Fruit fly (Drosophila melanogaster) whole organism, embryonic: ENCODE data around the gene CG31268.

Experiments used
- Asciz ChIP-seq: fragments of 200-800 bp; sonication (Bioruptor generic); optimal IDR thresholded peaks from 2 replicates; lab custom pipeline; 2017; ENCODE audit warnings: missing biosample characterization, mild to moderate bottlenecking, missing genetic modification characterization, missing genetic modification reagents
- Awh ChIP-seq: fragments of 200-800 bp; sonication (Bioruptor generic); IDR thresholded peaks from 2 replicates; pipeline ENCODE4, ENCODE4 v1.3.6; 2022; ENCODE audit warnings: missing biosample characterization, missing genetic modification characterization
- CG10209 ChIP-seq: fragments of 200-800 bp; sonication (Bioruptor generic); optimal IDR thresholded peaks from 3 replicates; lab custom pipeline; 2017; ENCODE audit warnings: missing biosample characterization, mild to moderate bottlenecking, missing genetic modification characterization, missing genetic modification reagents
- CG10654 ChIP-seq: fragments of 200-800 bp; sonication (Bioruptor generic); optimal IDR thresholded peaks from 2 replicates; lab custom pipeline; 2016; ENCODE audit warnings: missing biosample characterization, missing genetic modification characterization
- CG11456 ChIP-seq: fragments of 200-800 bp; sonication (Bioruptor generic); IDR thresholded peaks from 3 replicates; pipeline ENCODE4 v1.3.6; 2022; ENCODE audit warnings: missing biosample characterization, missing genetic modification characterization
- CG11695 ChIP-seq: fragments of 200-800 bp; sonication (Bioruptor generic); IDR thresholded peaks from 3 replicates; pipeline ENCODE4 v1.3.6; 2022; ENCODE audit warnings: missing biosample characterization, missing genetic modification characterization
- CG11723 ChIP-seq: fragments of 200-800 bp; sonication (Bioruptor generic); optimal IDR thresholded peaks from 2 replicates; lab custom pipeline; 2017; ENCODE audit warnings: missing biosample characterization, mild to moderate bottlenecking, missing genetic modification characterization
- CG1233 ChIP-seq: fragments of 200-800 bp; sonication (Bioruptor generic); optimal IDR thresholded peaks from 4 replicates; lab custom pipeline; 2018; ENCODE audit warnings: missing biosample characterization, mild to moderate bottlenecking, missing genetic modification characterization
- CG15073 ChIP-seq: fragments of 200-800 bp; sonication (Bioruptor generic); optimal IDR thresholded peaks from 2 replicates; lab custom pipeline; 2016; ENCODE audit warnings: missing biosample characterization, missing genetic modification characterization
- CG18262 ChIP-seq: fragments of 200-800 bp; optimal IDR thresholded peaks from 3 replicates; lab custom pipeline; 2019; ENCODE audit warnings: missing biosample characterization, mild to moderate bottlenecking, missing genetic modification characterization, moderate library complexity
- CG2199 ChIP-seq: fragments of 200-800 bp; sonication (Bioruptor generic); IDR thresholded peaks from 3 replicates; pipeline ENCODE4 v1.3.6; 2022; ENCODE audit warnings: missing biosample characterization, missing genetic modification characterization
- CG4424 ChIP-seq: fragments of 200-800 bp; sonication (Bioruptor generic); optimal IDR thresholded peaks from 3 replicates; lab custom pipeline; 2016; ENCODE audit warnings: missing biosample characterization, missing genetic modification characterization
- CG4707 ChIP-seq: fragments of 200-800 bp; sonication (Bioruptor generic); optimal IDR thresholded peaks from 2 replicates; lab custom pipeline; 2018; ENCODE audit warnings: missing biosample characterization, mild to moderate bottlenecking, missing genetic modification characterization, moderate library complexity
- CG5180 ChIP-seq: fragments of 200-800 bp; sonication (Bioruptor generic); optimal IDR thresholded peaks from 3 replicates; lab custom pipeline; 2017; ENCODE audit warnings: missing biosample characterization, missing genetic modification characterization, mild to moderate bottlenecking, moderate library complexity, missing genetic modification reagents
- CG6175 ChIP-seq: fragments of 200-800 bp; sonication (Bioruptor generic); IDR thresholded peaks from 3 replicates; pipeline ENCODE4 v1.3.6; 2022; ENCODE audit warnings: missing biosample characterization, missing genetic modification characterization
- CG6654 ChIP-seq: fragments of 200-800 bp; sonication (Bioruptor generic); optimal IDR thresholded peaks from 2 replicates; lab custom pipeline; 2017; ENCODE audit warnings: missing biosample characterization, mild to moderate bottlenecking, missing genetic modification characterization
- CG7839 ChIP-seq: fragments of 200-800 bp; sonication (Bioruptor generic); optimal IDR thresholded peaks from 3 replicates; lab custom pipeline; 2018; ENCODE audit warnings: missing biosample characterization, mild to moderate bottlenecking, missing genetic modification characterization, moderate library complexity
- CG7987 ChIP-seq: fragments of 200-800 bp; sonication (Bioruptor generic); optimal IDR thresholded peaks from 2 replicates; lab custom pipeline; 2018; ENCODE audit warnings: missing biosample characterization, mild to moderate bottlenecking, missing genetic modification characterization, moderate library complexity
- CG8944 ChIP-seq: fragments of 200-800 bp; sonication (Bioruptor generic); optimal IDR thresholded peaks from 3 replicates; lab custom pipeline; 2016; ENCODE audit warnings: missing biosample characterization, missing genetic modification characterization
- CG9437 ChIP-seq: fragments of 200-800 bp; sonication (Bioruptor generic); optimal IDR thresholded peaks from 2 replicates; lab custom pipeline; 2018; ENCODE audit warnings: missing biosample characterization, mild to moderate bottlenecking, missing genetic modification characterization
- CoRest ChIP-seq: fragments of 200-800 bp; sonication (Bioruptor generic); optimal IDR thresholded peaks from 3 replicates; lab custom pipeline; 2018; ENCODE audit warnings: missing biosample characterization, mild to moderate bottlenecking, missing genetic modification characterization, moderate library complexity
- D ChIP-seq, 2 experiments: fragments of 200-800 bp in 1 of 2; fragments of >200 bp in 1 of 2; sonication (Bioruptor generic) in 1 of 2; optimal IDR thresholded peaks; 2 replicates in 1 of 2; 3 replicates in 1 of 2; lab custom pipeline; 2017; ENCODE audit warnings: mild to moderate bottlenecking in 1 of 2, missing biosample characterization in 1 of 2, missing genetic modification characterization in 1 of 2, missing genetic modification reagents in 1 of 2
- E2f1 ChIP-seq: fragments of 200-800 bp; sonication (Bioruptor generic); IDR thresholded peaks from 2 replicates; pipeline ENCODE4 v1.3.6; 2022; ENCODE audit warnings: missing biosample characterization, missing genetic modification characterization
- Hr51 ChIP-seq, 2 experiments: fragments of 200-800 bp; sonication (Bioruptor generic); optimal IDR thresholded peaks; 2 replicates in 1 of 2; 3 replicates in 1 of 2; lab custom pipeline; 2016 to 2018; ENCODE audit warnings: missing biosample characterization in 2 of 2, missing genetic modification characterization in 2 of 2, mild to moderate bottlenecking in 1 of 2, moderate library complexity in 1 of 2
- Mad ChIP-seq: fragments of 200-800 bp; sonication (Bioruptor generic); optimal IDR thresholded peaks from 2 replicates; lab custom pipeline; 2016; ENCODE audit warnings: missing biosample characterization, missing genetic modification characterization
- Med ChIP-seq: fragments of 200-800 bp; sonication (Bioruptor generic); peaks from one replicate; lab custom pipeline; 2016; ENCODE audit warnings: missing biosample characterization, missing genetic modification characterization, mild to moderate bottlenecking, inconsistent platforms, moderate library complexity
- Nf-YC ChIP-seq: fragments of 200-800 bp; optimal IDR thresholded peaks from 3 replicates; lab custom pipeline; 2019; ENCODE audit warnings: missing biosample characterization, mild to moderate bottlenecking, missing genetic modification characterization, moderate library complexity
- Oli ChIP-seq: fragments of 200-800 bp; sonication (Bioruptor generic); optimal IDR thresholded peaks from 2 replicates; lab custom pipeline; 2018; ENCODE audit warnings: missing biosample characterization, mild to moderate bottlenecking, missing genetic modification characterization, moderate library complexity
- Xrp1 ChIP-seq: fragments of 200-800 bp; sonication (Bioruptor generic); IDR thresholded peaks from 2 replicates; pipeline ENCODE4 v1.3.6; 2022; ENCODE audit warnings: missing biosample characterization, missing genetic modification characterization
- ap ChIP-seq: fragments of 200-800 bp; sonication (Bioruptor generic); IDR thresholded peaks from 2 replicates; pipeline ENCODE4 v1.3.6; 2022; ENCODE audit warnings: missing biosample characterization, missing genetic modification characterization
- ato ChIP-seq: fragments of 200-800 bp; sonication (Bioruptor generic); IDR thresholded peaks from 2 replicates; pipeline ENCODE4 v1.3.6; 2022; ENCODE audit warnings: missing biosample characterization, missing genetic modification characterization; ENCODE audit not compliant: partially characterized antibody
- bsh ChIP-seq, 2 experiments: fragments of 200-800 bp; sonication (Bioruptor generic); optimal IDR thresholded peaks; 2 replicates each; lab custom pipeline; 2017 to 2018; ENCODE audit warnings: mild to moderate bottlenecking in 2 of 2, missing biosample characterization in 2 of 2, missing genetic modification characterization in 2 of 2, moderate library complexity in 1 of 2
- cg ChIP-seq: fragments of 200-800 bp; sonication (Bioruptor generic); optimal IDR thresholded peaks from 3 replicates; lab custom pipeline; 2019; ENCODE audit warnings: missing biosample characterization, mild to moderate bottlenecking, missing genetic modification characterization, moderate library complexity
- chif ChIP-seq, 2 experiments: fragments of 200-800 bp; sonication (Bioruptor generic); optimal IDR thresholded peaks; 3 replicates each; lab custom pipeline; 2016; ENCODE audit warnings: missing biosample characterization in 2 of 2, missing genetic modification characterization in 2 of 2
- dmrt11E ChIP-seq: fragments of 200-800 bp; sonication (Bioruptor generic); optimal IDR thresholded peaks from 3 replicates; lab custom pipeline; 2018; ENCODE audit warnings: missing biosample characterization, mild to moderate bottlenecking, missing genetic modification characterization, moderate library complexity
- dpn ChIP-seq, 2 experiments: fragments of 200-800 bp; sonication (Bioruptor generic); optimal IDR thresholded peaks; 3 replicates each; lab custom pipeline; 2016; ENCODE audit warnings: missing biosample characterization in 2 of 2, missing genetic modification characterization in 2 of 2
- fd96Cb ChIP-seq: fragments of 200-800 bp; sonication (Bioruptor generic); optimal IDR thresholded peaks from 2 replicates; lab custom pipeline; 2018; ENCODE audit warnings: missing biosample characterization, mild to moderate bottlenecking, missing genetic modification characterization, moderate library complexity
- gcm ChIP-seq: fragments of 200-800 bp; sonication (Bioruptor generic); optimal IDR thresholded peaks from 2 replicates; lab custom pipeline; 2019; ENCODE audit warnings: missing biosample characterization, mild to moderate bottlenecking, missing genetic modification characterization, moderate library complexity
- gem ChIP-seq: fragments of 200-800 bp; sonication (Bioruptor generic); optimal IDR thresholded peaks from 2 replicates; lab custom pipeline; 2019; ENCODE audit warnings: missing biosample characterization, mild to moderate bottlenecking, missing genetic modification characterization, moderate library complexity
- ind ChIP-seq: fragments of 200-800 bp; sonication (Bioruptor generic); optimal IDR thresholded peaks from 3 replicates; lab custom pipeline; 2016; ENCODE audit warnings: missing biosample characterization, missing genetic modification characterization
- jumu ChIP-seq: fragments of 200-800 bp; sonication (Bioruptor generic); optimal IDR thresholded peaks from 3 replicates; lab custom pipeline; 2016; ENCODE audit warnings: missing biosample characterization, missing genetic modification characterization
- nmo ChIP-seq: fragments of 200-800 bp; sonication (Bioruptor generic); optimal IDR thresholded peaks from 2 replicates; lab custom pipeline; 2018; ENCODE audit warnings: missing biosample characterization, mild to moderate bottlenecking, missing genetic modification characterization, moderate library complexity
- pnt ChIP-seq: fragments of 200-800 bp; sonication (Bioruptor generic); optimal IDR thresholded peaks from 3 replicates; lab custom pipeline; 2016; ENCODE audit warnings: missing biosample characterization, missing genetic modification characterization
- rib ChIP-seq: fragments of 200-800 bp; sonication (Bioruptor generic); IDR thresholded peaks from 2 replicates; pipeline ENCODE4 v1.3.6; 2022; ENCODE audit warnings: missing biosample characterization, missing genetic modification characterization
- sens ChIP-seq: fragments of 200-800 bp; sonication (Bioruptor generic); peaks from one replicate; lab custom pipeline; 2016; ENCODE audit warnings: missing biosample characterization, missing genetic modification characterization
- shn ChIP-seq: fragments of 200-800 bp; sonication (Bioruptor generic); optimal IDR thresholded peaks from 3 replicates; lab custom pipeline; 2016; ENCODE audit warnings: missing biosample characterization, missing genetic modification characterization
- twi ChIP-seq: fragments of 200-800 bp; optimal IDR thresholded peaks from 2 replicates; lab custom pipeline; 2019; ENCODE audit warnings: missing biosample characterization, mild to moderate bottlenecking, missing genetic modification characterization, moderate library complexity

Gene CG31268

DNA sequence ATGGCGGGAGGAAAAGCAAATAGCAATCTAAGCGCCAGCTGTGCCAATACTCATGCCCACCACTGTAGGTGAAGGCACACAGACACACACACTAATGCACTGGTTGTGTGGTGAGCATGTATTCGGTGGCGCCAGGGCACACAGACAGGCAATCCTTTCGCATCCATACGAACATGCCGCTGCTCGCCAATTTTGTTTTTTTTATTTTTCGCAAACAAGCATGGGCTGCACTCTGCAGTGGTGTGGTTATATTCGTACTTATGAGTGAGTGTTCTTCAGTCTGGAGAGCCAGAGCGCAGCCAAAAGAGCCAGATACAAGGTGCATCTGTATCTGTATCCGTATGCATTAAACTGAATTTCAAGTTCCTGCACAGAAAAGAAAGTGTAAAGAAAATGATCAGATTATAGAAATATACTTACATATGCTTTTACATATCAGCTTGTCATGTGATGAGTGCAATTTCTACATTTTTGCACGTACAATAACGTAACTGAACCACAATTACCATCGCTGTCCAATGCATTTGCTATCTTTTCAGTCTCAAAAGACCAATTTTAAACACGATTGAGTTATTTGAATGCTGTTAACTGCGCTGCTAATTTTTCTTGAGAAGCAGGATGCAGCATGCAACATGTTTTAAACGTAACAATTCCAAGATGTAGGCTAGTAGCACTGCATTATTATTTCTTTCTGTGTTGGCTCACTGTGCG lies 27.7 kb downstream of the CG31268 start (continued):
- 0 out of 2 replicates have a peak, but pooled peaks have one; percentile 33 for TF ChIP-seq Awh (GFP tag; lab: Robert Waterston, UW)
- TF ChIP-seq CG11695 (GFP tag; lab: Robert Waterston, UW), result 0 out of 3 replicates have a peak, but pooled peaks have one; percentile 5
- TF ChIP-seq Asciz (GFP tag; lab: Kevin White, UChicago), result peak; percentile 24
- TF ChIP-seq Oli (tag; lab: Kevin White, UChicago), result peak; percentile 35
- TF ChIP-seq sens (GFP tag; lab: Kevin White, UChicago), result peak; percentile 90
- TF ChIP-seq CG7987 (GFP tag; lab: Kevin White, UChicago), result no peak
- no peak for TF ChIP-seq ato (GFP tag; lab: Robert Waterston, UW)
- TF ChIP-seq ind (GFP tag; lab: Kevin White, UChicago), result peak; percentile 5
- peak; percentile 18 for TF ChIP-seq dmrt11E (tag; lab: Kevin White, UChicago)
- TF ChIP-seq CG6654 (GFP tag; lab: Kevin White, UChicago), result peak; percentile 31
- TF ChIP-seq CG9437 (GFP tag; lab: Kevin White, UChicago), result peak; percentile 13
- peak; percentile 16 for TF ChIP-seq jumu (GFP tag; lab: Kevin White, UChicago)
- 0 out of 3 replicates have a peak, but pooled peaks have one; percentile 3 for TF ChIP-seq CG11456
- peak; percentile 14 for TF ChIP-seq CG1233 (GFP tag; lab: Kevin White, UChicago)
- 0 out of 2 replicates have a peak, but pooled peaks have one; percentile 20 for TF ChIP-seq Xrp1 (GFP tag; lab: Robert Waterston, UW)
- peak; percentile 38 for TF ChIP-seq Med (GFP tag; lab: Kevin White, UChicago)
- peak; percentile 25 to 88 for TF ChIP-seq bsh (GFP tag; optimal IDR thresholded peaks at IDR 0.05; lab: Kevin White, UChicago)
- TF ChIP-seq CG10654 (GFP tag; lab: Kevin White, UChicago), result no peak
- no peak for TF ChIP-seq CG5180 (GFP tag; lab: Kevin White, UChicago)
- no peak for TF ChIP-seq gcm
- TF ChIP-seq nmo (GFP tag; lab: Kevin White, UChicago), result peak; percentile 52
- TF ChIP-seq pnt (GFP tag; lab: Kevin White, UChicago), result peak; percentile 10
- no peak for TF ChIP-seq D (optimal IDR thresholded peaks at IDR 0.05; lab: Kevin White, UChicago)
- TF ChIP-seq D (GFP tag; optimal IDR thresholded peaks at IDR 0.05; lab: Kevin White, UChicago), result peak; percentile 27
- TF ChIP-seq CG4424 (GFP tag; lab: Kevin White, UChicago), result peak; percentile 30
- 0 out of 3 replicates have a peak, but pooled peaks have one; percentile 8 for TF ChIP-seq CG6175 (GFP tag; lab: Robert Waterston, UW)
- peak; percentile 17 to 21 for TF ChIP-seq chif (GFP tag; optimal IDR thresholded peaks at IDR 0.05; lab: Kevin White, UChicago)
- peak; percentile 42 for TF ChIP-seq CG10209 (GFP tag; lab: Kevin White, UChicago)
- TF ChIP-seq Hr51 (GFP tag; optimal IDR thresholded peaks at IDR 0.05; lab: Kevin White, UChicago), result peak in 1 of 2 experiments; percentile 37
- peak; percentile 66 for TF ChIP-seq cg (GFP tag; lab: Kevin White, UChicago)
- 0 out of 2 replicates have a peak, but pooled peaks have one; percentile 17 for TF ChIP-seq E2f1 (GFP tag; lab: Robert Waterston, UW)
- TF ChIP-seq dpn (GFP tag; optimal IDR thresholded peaks at IDR 0.05; lab: Kevin White, UChicago), result peak in 1 of 2 experiments; percentile 8
- no peak for TF ChIP-seq Nf-YC (tag; lab: Kevin White, UChicago)
- TF ChIP-seq Mad (GFP tag; lab: Kevin White, UChicago), result peak; percentile 11
- no peak for TF ChIP-seq CG4707 (GFP tag; lab: Kevin White, UChicago)
- TF ChIP-seq ap (GFP tag; lab: Robert Waterston, UW), result 0 out of 2 replicates have a peak, but pooled peaks have one; percentile 8
- peak; percentile 3 for TF ChIP-seq CG11723
- TF ChIP-seq rib (GFP tag; lab: Robert Waterston, UW), result 0 out of 2 replicates have a peak, but pooled peaks have one; percentile 31
- TF ChIP-seq CG2199 (GFP tag; lab: Robert Waterston, UW), result 0 out of 3 replicates have a peak, but pooled peaks have one; percentile 15
- no peak for TF ChIP-seq twi (tag; lab: Kevin White, UChicago)
- peak; percentile 28 for TF ChIP-seq CG8944 (GFP tag; lab: Kevin White, UChicago)
- peak; percentile 26 for TF ChIP-seq fd96Cb (tag; lab: Kevin White, UChicago)
- peak; percentile 93 for TF ChIP-seq CG15073 (GFP tag; lab: Kevin White, UChicago)
- no peak for TF ChIP-seq shn (GFP tag; lab: Kevin White, UChicago)
- peak; percentile 62 for TF ChIP-seq gem (tag; lab: Kevin White, UChicago)
- TF ChIP-seq CG7839, result peak; percentile 10
- peak; percentile 8 for TF ChIP-seq CoRest (tag; lab: Kevin White, UChicago)
- peak; percentile 25 for TF ChIP-seq CG18262 (tag; lab: Kevin White, UChicago)
